Worm (Caenorhabditis elegans) whole organism, L4 larva: ENCODE results near the gene hacl-1.

Experiments used
- snpc-4 ChIP-seq: fragments of 150-350 bp; optimal IDR thresholded peaks from 2 replicates; lab custom pipeline; 2014; ENCODE audit warnings: missing biosample characterization, missing genetic modification characterization
- unc-130 ChIP-seq: sonication (generic microtip); optimal IDR thresholded peaks from 2 replicates; lab custom pipeline; 2016; ENCODE audit warnings: missing genetic modification reagents, missing genetic modification characterization, missing compliant biosample characterization

DNA sequence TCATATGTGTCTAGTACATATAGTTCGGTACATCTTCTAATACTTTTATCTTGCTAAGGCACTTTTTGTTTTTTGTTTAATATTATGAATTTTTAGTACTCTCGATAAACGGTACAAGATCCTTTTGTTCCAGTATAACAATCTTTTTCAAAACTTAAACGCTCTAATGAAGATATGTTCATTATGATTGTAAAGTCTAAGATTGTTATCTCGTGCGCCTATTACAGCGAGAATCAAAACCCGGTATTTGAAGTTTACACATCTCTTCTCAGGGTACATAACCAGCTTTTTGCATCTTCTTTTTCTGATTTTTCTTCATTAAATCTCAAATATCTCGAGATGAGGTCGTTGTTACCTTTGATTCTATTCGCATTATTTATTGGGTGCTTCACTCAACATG, 4.8 kb downstream of the hacl-1 start, which contains the start of gene B0334.13:
- no peak for TF ChIP-seq snpc-4
- no peak for TF ChIP-seq unc-130
